Fruit fly (Drosophila melanogaster): ENCODE data around the gene P5cr.

The P5cr gene

DNA sequence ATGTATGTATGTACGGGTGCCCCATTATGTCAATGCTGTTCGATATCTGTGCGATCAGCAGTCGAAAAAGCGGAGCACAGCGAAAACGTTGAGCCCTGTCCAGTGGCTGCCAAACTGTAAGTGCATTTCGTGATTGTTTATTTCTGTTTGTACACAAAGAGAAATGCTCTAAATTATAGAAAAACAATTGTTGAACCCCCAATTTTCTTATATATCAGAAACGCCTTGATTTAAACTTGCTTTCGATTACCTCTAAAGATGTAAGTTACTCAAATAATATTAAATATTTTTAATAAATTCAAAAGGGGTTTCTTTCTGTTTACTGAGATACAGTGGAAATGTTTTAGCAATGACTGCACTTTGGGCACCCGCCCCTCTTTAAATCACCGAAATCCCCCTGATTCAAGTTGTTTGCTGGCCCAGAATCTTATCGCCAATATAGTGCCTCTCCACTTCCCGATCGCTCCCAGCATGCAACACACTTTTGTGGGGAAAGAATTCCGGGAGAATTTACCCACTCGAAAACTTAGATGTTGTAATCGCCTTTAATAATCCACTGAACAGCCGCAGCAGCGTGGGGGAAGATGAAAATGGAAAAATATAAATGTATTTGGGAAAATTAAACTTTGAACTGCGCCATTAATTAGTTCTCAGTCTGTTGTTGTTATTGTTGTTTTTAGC, 13.8 kb upstream of the P5cr start (continued):
- peak; percentile 94 for TF ChIP-seq CG6654 (GFP tag; optimal IDR thresholded peaks at IDR 0.05)
- no peak for TF ChIP-seq wek (GFP tag; optimal IDR thresholded peaks at IDR 0.05)
- no peak for TF ChIP-seq CG11723 (GFP tag; optimal IDR thresholded peaks at IDR 0.05)
- no peak for TF ChIP-seq CG11504 (tag; optimal IDR thresholded peaks at IDR 0.05)
- no peak for TF ChIP-seq slou (GFP tag; optimal IDR thresholded peaks at IDR 0.05)
- peak; percentile 37 for TF ChIP-seq CG10209 (GFP tag; optimal IDR thresholded peaks at IDR 0.05)
- peak; percentile 16 for TF ChIP-seq abd-A (tag; optimal IDR thresholded peaks at IDR 0.05)
- no peak for TF ChIP-seq BtbVII (GFP tag; optimal IDR thresholded peaks at IDR 0.05)
- TF ChIP-seq btn (GFP tag; optimal IDR thresholded peaks at IDR 0.05), result no peak
- 0 out of 3 replicates have a peak, but pooled peaks have one; percentile 26 for TF ChIP-seq B-H1 (GFP tag; IDR thresholded peaks at IDR 0.05)
- TF ChIP-seq Ptx1 (GFP tag; IDR thresholded peaks at IDR 0.05), result peak; percentile 58
- TF ChIP-seq unc-4 (GFP tag; IDR thresholded peaks at IDR 0.05; ENCODE audit: partially characterized antibody), result no peak
- no peak for TF ChIP-seq Scr (GFP tag; IDR thresholded peaks at IDR 0.05; ENCODE audit: partially characterized antibody)
- TF ChIP-seq CG32772 (GFP tag; IDR thresholded peaks at IDR 0.05), result peak; percentile 67; the same call in 1 of the 2 replicates
- TF ChIP-seq phol (tag; optimal IDR thresholded peaks at IDR 0.05), result peak; percentile 64
- TF ChIP-seq D19B (GFP tag; optimal IDR thresholded peaks at IDR 0.05), result no peak
- TF ChIP-seq CG11696 (GFP tag; IDR thresholded peaks at IDR 0.05), result no peak
- peak; percentile 48; the same call in 1 of the 3 replicates for TF ChIP-seq croc (GFP tag; conservative IDR thresholded peaks at IDR 0.05)
- TF ChIP-seq GATAe (GFP tag; conservative IDR thresholded peaks at IDR 0.05), result no peak
- TF ChIP-seq slp2 (GFP tag; optimal IDR thresholded peaks at IDR 0.05), result no peak
- peak; percentile 58 for TF ChIP-seq CG2875 (GFP tag; optimal IDR thresholded peaks at IDR 0.05)
- no peak for TF ChIP-seq CG3838 (GFP tag; optimal IDR thresholded peaks at IDR 0.05)
- TF ChIP-seq CG11456 (GFP tag; IDR thresholded peaks at IDR 0.05), result no peak
- no peak for TF ChIP-seq HLHmδ (GFP tag; optimal IDR thresholded peaks at IDR 0.05)
- TF ChIP-seq CG17361 (GFP tag; IDR thresholded peaks at IDR 0.05), result peak; percentile 70; the same call in 2 of the 3 replicates
- TF ChIP-seq C15 (GFP tag; IDR thresholded peaks at IDR 0.05), result no peak
- TF ChIP-seq CG6254 (GFP tag; optimal IDR thresholded peaks at IDR 0.05), result peak; percentile 59
- TF ChIP-seq CG1233 (GFP tag; optimal IDR thresholded peaks at IDR 0.05), result no peak
- TF ChIP-seq CG17612 (GFP tag; IDR thresholded peaks at IDR 0.05), result no peak
- peak; percentile 51 for TF ChIP-seq crol (GFP tag; IDR thresholded peaks at IDR 0.05)
- peak; percentile 13 for TF ChIP-seq ewg (GFP tag; optimal IDR thresholded peaks at IDR 0.05)
- TF ChIP-seq eve (GFP tag; optimal IDR thresholded peaks at IDR 0.05), result no peak
- TF ChIP-seq HHEX (GFP tag; optimal IDR thresholded peaks at IDR 0.05), result peak; percentile 3
- TF ChIP-seq CG10147 (GFP tag; optimal IDR thresholded peaks at IDR 0.05), result peak; percentile 15
- TF ChIP-seq Antp (GFP tag; optimal IDR thresholded peaks at IDR 0.05), result no peak
- TF ChIP-seq CG7556 (GFP tag; optimal IDR thresholded peaks at IDR 0.05), result peak; percentile 15
- TF ChIP-seq Xbp1 (GFP tag; optimal IDR thresholded peaks at IDR 0.05), result peak; percentile 45
- TF ChIP-seq gcm (GFP tag; optimal IDR thresholded peaks at IDR 0.05), result peak; percentile 21
- TF ChIP-seq jumu (GFP tag; optimal IDR thresholded peaks at IDR 0.05), result no peak
- TF ChIP-seq cad (GFP tag; optimal IDR thresholded peaks at IDR 0.05), result peak; percentile 38
- TF ChIP-seq ase (GFP tag; IDR thresholded peaks at IDR 0.05), result no peak
- TF ChIP-seq Hsf (GFP tag; optimal IDR thresholded peaks at IDR 0.05), result no peak
- peak; percentile 56 for TF ChIP-seq lmd (GFP tag; IDR thresholded peaks at IDR 0.05)
- TF ChIP-seq Xrp1 (GFP tag; IDR thresholded peaks at IDR 0.05), result peak; percentile 70; the same call in 1 of the 2 replicates
- TF ChIP-seq CG12155 (GFP tag; optimal IDR thresholded peaks at IDR 0.05), result no peak
- TF ChIP-seq Vsx1 (GFP tag; optimal IDR thresholded peaks at IDR 0.05), result no peak
- TF ChIP-seq NC2β (GFP tag; optimal IDR thresholded peaks at IDR 0.05), result no peak
- TF ChIP-seq nerfin-1 (tag; optimal IDR thresholded peaks at IDR 0.05), result peak; percentile 20
- no peak for TF ChIP-seq NK7.1 (GFP tag; optimal IDR thresholded peaks at IDR 0.05)
- peak; percentile 56 for TF ChIP-seq oc (tag; optimal IDR thresholded peaks at IDR 0.05)
